Worm (Caenorhabditis elegans) whole organism, late embryonic: Measurements from ENCODE around the gene sru-35.
A peak's percentile ranks its signal among the peaks of the same experiment; 100 is the strongest.

Source experiments
- C08G9.2 ChIP-seq: sonication (generic microtip); optimal IDR thresholded peaks from 2 replicates; lab custom pipeline; 2016; ENCODE audit warnings: mild to moderate bottlenecking, missing genetic modification characterization, moderate library complexity, missing compliant biosample characterization
- Y22D7AL.16 ChIP-seq: sonication (generic microtip); optimal IDR thresholded peaks from 2 replicates; lab custom pipeline; 2016; ENCODE audit warnings: missing genetic modification characterization, missing compliant biosample characterization
- ahr-1 ChIP-seq: sonication (generic microtip); optimal IDR thresholded peaks from 2 replicates; lab custom pipeline; 2016; ENCODE audit warnings: missing genetic modification characterization, missing compliant biosample characterization
- ceh-14 ChIP-seq: sonication (generic microtip); optimal IDR thresholded peaks from 2 replicates; lab custom pipeline; 2016; ENCODE audit warnings: missing genotype, missing genetic modification characterization, missing compliant biosample characterization
- ceh-18 ChIP-seq: sonication (generic microtip); optimal IDR thresholded peaks from 2 replicates; lab custom pipeline; 2016; ENCODE audit warnings: missing genetic modification characterization, missing compliant biosample characterization
- ceh-19 ChIP-seq: fragments of 200-800 bp; sonication (Bioruptor generic); optimal IDR thresholded peaks from 2 replicates; lab custom pipeline; 2018; ENCODE audit warnings: mild to moderate bottlenecking, missing genetic modification characterization, missing compliant biosample characterization
- ceh-2 ChIP-seq: sonication (generic microtip); optimal IDR thresholded peaks from 2 replicates; lab custom pipeline; 2016; ENCODE audit warnings: missing genotype, missing genetic modification characterization, missing compliant biosample characterization
- ceh-31 ChIP-seq: sonication (generic microtip); optimal IDR thresholded peaks from 2 replicates; lab custom pipeline; 2016; ENCODE audit warnings: missing genetic modification characterization, missing compliant biosample characterization
- ceh-34 ChIP-seq: sonication (generic microtip); optimal IDR thresholded peaks from 2 replicates; lab custom pipeline; 2016; ENCODE audit warnings: mild to moderate bottlenecking, missing genetic modification characterization, missing compliant biosample characterization
- ceh-48 ChIP-seq: sonication (generic microtip); optimal IDR thresholded peaks from 2 replicates; lab custom pipeline; 2016; ENCODE audit warnings: missing genetic modification characterization, inconsistent platforms, missing compliant biosample characterization
- ceh-6 ChIP-seq: fragments of 200-800 bp; sonication (Bioruptor generic); optimal IDR thresholded peaks from 2 replicates; lab custom pipeline; 2018; ENCODE audit warnings: mild to moderate bottlenecking, missing genetic modification characterization, missing compliant biosample characterization
- dmd-4 ChIP-seq: sonication (generic microtip); optimal IDR thresholded peaks from 2 replicates; lab custom pipeline; 2016; ENCODE audit warnings: borderline replicate concordance, missing genetic modification characterization, missing compliant biosample characterization
- ets-4 ChIP-seq: sonication (generic microtip); optimal IDR thresholded peaks from 2 replicates; lab custom pipeline; 2016; ENCODE audit warnings: missing genetic modification characterization, missing compliant biosample characterization
- fkh-10 ChIP-seq: fragments of 150-350 bp; optimal IDR thresholded peaks from 2 replicates; lab custom pipeline; 2014; ENCODE audit warnings: missing biosample characterization, missing genetic modification reagents, missing genetic modification characterization
- fkh-6 ChIP-seq: sonication (generic microtip); optimal IDR thresholded peaks from 2 replicates; lab custom pipeline; 2016; ENCODE audit warnings: missing genetic modification characterization, missing compliant biosample characterization
- gmeb-2 ChIP-seq: sonication (generic microtip); optimal IDR thresholded peaks from 2 replicates; lab custom pipeline; 2016; ENCODE audit warnings: missing genetic modification characterization, inconsistent platforms, missing compliant biosample characterization
- hlh-8 ChIP-seq: sonication (generic microtip); optimal IDR thresholded peaks from 2 replicates; lab custom pipeline; 2016; ENCODE audit warnings: missing genotype, missing genetic modification characterization, missing compliant biosample characterization
- lim-6 ChIP-seq: sonication (generic microtip); optimal IDR thresholded peaks from 2 replicates; lab custom pipeline; 2016; ENCODE audit warnings: missing genetic modification characterization, missing compliant biosample characterization
- mec-3 ChIP-seq: sonication (generic microtip); optimal IDR thresholded peaks from 2 replicates; lab custom pipeline; 2016; ENCODE audit warnings: borderline replicate concordance, missing genetic modification characterization, missing compliant biosample characterization
- nfya-1 ChIP-seq: sonication (generic microtip); optimal IDR thresholded peaks from 2 replicates; lab custom pipeline; 2017; ENCODE audit warnings: missing genetic modification characterization, mild to moderate bottlenecking, missing compliant biosample characterization, antibody characterized with exemption, moderate library complexity
- odd-2 ChIP-seq: sonication (generic microtip); optimal IDR thresholded peaks from 2 replicates; lab custom pipeline; 2017; ENCODE audit warnings: antibody characterized with exemption, mild to moderate bottlenecking, missing genetic modification characterization, missing compliant biosample characterization
- pat-9 ChIP-seq: fragments of 200-800 bp; sonication (Bioruptor generic); optimal IDR thresholded peaks from 2 replicates; lab custom pipeline; 2018; ENCODE audit warnings: mild to moderate bottlenecking, missing genetic modification characterization, moderate library complexity, missing compliant biosample characterization
- pqm-1 ChIP-seq: sonication (generic microtip); optimal IDR thresholded peaks from 2 replicates; lab custom pipeline; 2016; ENCODE audit warnings: missing genetic modification characterization, missing compliant biosample characterization
- pros-1 ChIP-seq: fragments of 150-350 bp; optimal IDR thresholded peaks from 2 replicates; lab custom pipeline; 2014; ENCODE audit warnings: missing biosample characterization, missing genetic modification reagents, missing genetic modification characterization
- ref-2 ChIP-seq: sonication (generic microtip); optimal IDR thresholded peaks from 2 replicates; lab custom pipeline; 2016; ENCODE audit warnings: missing genetic modification characterization, missing compliant biosample characterization
- rnt-1 ChIP-seq: sonication (generic microtip); optimal IDR thresholded peaks from 2 replicates; lab custom pipeline; 2016; ENCODE audit warnings: missing genetic modification characterization, missing compliant biosample characterization
- sdc-2 ChIP-seq: sonication (generic microtip); optimal IDR thresholded peaks from 2 replicates; lab custom pipeline; 2016; ENCODE audit warnings: missing genotype, missing genetic modification characterization, missing compliant biosample characterization
- syd-9 ChIP-seq: sonication (generic microtip); optimal IDR thresholded peaks from 2 replicates; lab custom pipeline; 2016; ENCODE audit warnings: mild to moderate bottlenecking, missing genetic modification characterization, moderate library complexity, missing compliant biosample characterization
- tbx-2 ChIP-seq: sonication (generic microtip); optimal IDR thresholded peaks from 2 replicates; lab custom pipeline; 2016; ENCODE audit warnings: missing genetic modification characterization, missing compliant biosample characterization
- ttx-3 ChIP-seq: sonication (generic microtip); optimal IDR thresholded peaks from 2 replicates; lab custom pipeline; 2016; ENCODE audit warnings: missing genetic modification reagents, missing genetic modification characterization, missing compliant biosample characterization
- unc-42 ChIP-seq: sonication (generic microtip); optimal IDR thresholded peaks from 2 replicates; lab custom pipeline; 2016; ENCODE audit warnings: missing genotype, missing genetic modification characterization, missing compliant biosample characterization
- unc-55 ChIP-seq: sonication (generic microtip); optimal IDR thresholded peaks from 2 replicates; lab custom pipeline; 2017; ENCODE audit warnings: missing biosample characterization, missing genetic modification reagents, missing genetic modification characterization
- unc-86 ChIP-seq: sonication (generic microtip); optimal IDR thresholded peaks from 2 replicates; lab custom pipeline; 2016; ENCODE audit warnings: missing genetic modification characterization, missing compliant biosample characterization
- zip-5 ChIP-seq: sonication (generic microtip); optimal IDR thresholded peaks from 2 replicates; lab custom pipeline; 2016; ENCODE audit warnings: missing genetic modification characterization, missing compliant biosample characterization

The sru-35 gene

DNA sequence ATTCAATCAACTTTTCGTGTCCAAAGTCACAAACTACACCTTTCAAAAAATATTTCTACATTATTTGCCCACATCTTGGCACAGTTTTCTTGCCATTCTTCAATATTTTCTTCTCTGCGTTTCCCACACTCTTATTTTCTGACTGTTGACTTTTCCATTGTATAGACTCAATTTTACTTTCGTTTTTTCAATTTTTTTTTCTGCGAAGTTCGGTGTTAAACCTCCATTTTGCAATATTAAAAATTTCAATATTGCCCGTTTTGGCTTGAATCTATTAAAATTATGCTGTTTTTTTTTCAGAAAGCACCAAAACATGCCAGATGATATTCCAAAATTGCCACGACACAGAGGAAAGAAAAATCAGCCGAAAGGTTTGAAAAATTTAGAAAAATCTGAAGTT is 25.5 kb downstream of the sru-35 start, which contains the start of gene cdc-50.B:
cdc-50.B (plus strand) TSS at position 301 of the 400 bp plus-strand sequence.
- TF ChIP-seq sdc-2 (tag; lab: Kevin White, UChicago) (no peak), fkh-10 (GFP tag; lab: Kevin White, UChicago) (no peak), ceh-6 (GFP tag; lab: Kevin White, UChicago) (no peak), odd-2 (tag; lab: Kevin White, UChicago) (no peak), zip-5 (no peak), unc-86 (tag; lab: Kevin White, UChicago) (no peak), pqm-1 (tag; lab: Kevin White, UChicago) (no peak)

DNA sequence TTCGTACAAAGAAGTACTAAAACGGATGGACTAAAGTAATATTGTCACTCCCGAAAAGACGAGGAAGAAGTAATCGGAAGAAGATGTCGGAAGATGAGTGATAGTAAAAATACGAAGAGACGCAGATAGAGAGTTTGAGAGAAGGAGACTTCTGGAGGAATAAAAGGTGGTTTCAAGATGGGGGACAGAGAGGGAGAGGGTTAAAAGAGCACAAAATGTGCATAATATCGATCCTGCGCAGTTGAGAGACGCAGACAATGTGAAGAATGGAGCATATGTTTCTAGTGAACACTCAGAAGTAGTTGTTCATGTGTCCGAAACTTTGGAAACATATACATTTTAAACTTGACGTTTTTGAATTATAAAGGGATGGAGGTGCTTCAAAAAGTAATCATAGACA is 27.6 kb downstream of the sru-35 start:
- TF ChIP-seq unc-42 (tag; lab: Kevin White, UChicago) (peak; percentile 84), ceh-18 (tag; lab: Kevin White, UChicago) (peak; percentile 20), ttx-3 (tag; lab: Kevin White, UChicago) (no peak), fkh-6 (tag; lab: Kevin White, UChicago) (no peak), hlh-8 (tag; lab: Kevin White, UChicago) (peak; percentile 69), nfya-1 (peak; percentile 52), tbx-2 (tag; lab: Kevin White, UChicago) (peak; percentile 44), ceh-48 (tag; lab: Kevin White, UChicago) (peak; percentile 92), pat-9 (tag; lab: Kevin White, UChicago) (no peak), ceh-31 (tag; lab: Kevin White, UChicago) (peak; percentile 82), C08G9.2 (tag; lab: Kevin White, UChicago) (no peak), ceh-34 (tag; lab: Kevin White, UChicago) (peak; percentile 49)

DNA sequence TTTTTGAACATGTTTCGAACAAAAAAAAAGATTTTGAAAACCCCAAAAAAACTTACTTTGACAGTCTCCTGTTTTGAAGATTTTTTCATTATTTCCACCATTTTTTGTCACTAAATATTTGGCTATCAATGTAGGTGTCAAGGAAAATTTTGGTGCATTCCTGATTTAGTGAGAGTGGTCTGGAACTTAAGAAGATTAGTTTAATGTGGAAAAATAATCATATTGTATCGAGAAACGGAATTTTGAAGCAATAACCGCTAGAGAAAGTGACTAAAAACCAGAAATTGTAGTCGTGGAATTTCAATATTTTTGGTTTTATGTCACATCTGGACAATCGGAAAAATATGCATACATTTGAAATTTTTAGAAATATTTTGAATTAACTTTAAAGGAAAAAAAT is 28.1 kb downstream of the sru-35 start, which contains the start of the genes F20C5.11 and klp-11:
F20C5.11 (minus strand) TSS at position 101 of the 400 bp plus-strand sequence.
klp-11 (minus strand) TSS at position 171 of the 400 bp plus-strand sequence.
- TF ChIP-seq rnt-1 (no peak), pros-1 (no peak), dmd-4 (tag; lab: Kevin White, UChicago) (no peak), lim-6 (tag; lab: Kevin White, UChicago) (no peak), sdc-2 (tag; lab: Kevin White, UChicago) (no peak), C08G9.2 (tag; lab: Kevin White, UChicago) (no peak), unc-42 (tag; lab: Kevin White, UChicago) (no peak), mec-3 (tag; lab: Kevin White, UChicago) (no peak), Y22D7AL.16 (tag; lab: Kevin White, UChicago) (no peak), unc-55 (no peak), odd-2 (tag; lab: Kevin White, UChicago) (no peak), ets-4 (tag; lab: Kevin White, UChicago) (no peak), ceh-2 (tag; lab: Kevin White, UChicago) (no peak), gmeb-2 (no peak), ceh-19 (GFP tag; lab: Kevin White, UChicago) (no peak), syd-9 (no peak), ref-2 (tag; lab: Kevin White, UChicago) (no peak), unc-86 (tag; lab: Kevin White, UChicago) (no peak)
- TF ChIP-seq, all 69 proteins: peak for 0

DNA sequence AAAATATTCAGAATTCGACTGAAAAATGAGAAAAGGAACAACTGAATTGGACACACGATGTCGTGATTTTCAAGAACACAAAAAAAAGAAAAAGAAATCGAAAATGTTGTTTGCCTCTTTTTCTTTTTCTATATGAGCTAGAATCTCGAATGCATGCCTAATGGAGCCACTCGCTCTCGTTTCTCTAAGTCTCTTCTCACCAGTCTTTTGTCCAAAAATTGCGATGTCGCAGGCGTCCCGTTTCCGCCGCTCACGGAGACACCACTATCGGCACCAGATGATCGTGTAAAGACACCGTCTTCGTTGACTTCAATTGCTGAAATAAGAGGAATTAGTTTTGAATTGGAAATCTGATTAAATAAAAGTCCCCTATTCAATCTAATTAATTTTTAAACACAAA is 31.4 kb downstream of the sru-35 start:
- TF ChIP-seq unc-42 (tag; lab: Kevin White, UChicago) (peak; percentile 35), ahr-1 (tag; lab: Kevin White, UChicago) (no peak), mec-3 (tag; lab: Kevin White, UChicago) (no peak), nfya-1 (peak; percentile 25), ceh-14 (tag; lab: Kevin White, UChicago) (peak; percentile 4), ceh-31 (tag; lab: Kevin White, UChicago) (peak; percentile 17)
